Fruit fly (Drosophila melanogaster) whole organism, pupa: ENCODE data around the gene BicD.

Source experiments
- CG10348 ChIP-seq: fragments of 200-800 bp; sonication (Bioruptor generic); IDR thresholded peaks from 2 replicates; pipeline ENCODE4 v1.3.6; 2022; ENCODE audit warnings: missing biosample characterization, missing genetic modification characterization
- CG12605 ChIP-seq: fragments of 200-800 bp; sonication (Bioruptor generic); IDR thresholded peaks from 2 replicates; pipeline ENCODE4 v1.3.6; 2022; ENCODE audit warnings: missing biosample characterization, missing genetic modification characterization
- CG13204 ChIP-seq: fragments of 200-800 bp; sonication (Bioruptor generic); optimal IDR thresholded peaks from 2 replicates; lab custom pipeline; 2018; ENCODE audit warnings: missing biosample characterization, mild to moderate bottlenecking, missing genetic modification characterization, moderate library complexity
- CG14655 ChIP-seq: fragments of 200-800 bp; sonication (Bioruptor generic); optimal IDR thresholded peaks from 3 replicates; lab custom pipeline; 2017; ENCODE audit warnings: mild to moderate bottlenecking, missing biosample characterization, missing genetic modification reagents, missing genetic modification characterization
- CG15710 ChIP-seq: fragments of 200-800 bp; sonication (Bioruptor generic); optimal IDR thresholded peaks from 2 replicates; lab custom pipeline; 2018; ENCODE audit warnings: missing biosample characterization, mild to moderate bottlenecking, missing genetic modification characterization, moderate library complexity
- CG17806 ChIP-seq: fragments of 200-800 bp; sonication (Bioruptor generic); optimal IDR thresholded peaks from 2 replicates; lab custom pipeline; 2018; ENCODE audit warnings: missing biosample characterization, mild to moderate bottlenecking, missing genetic modification characterization, moderate library complexity
- CG32121 ChIP-seq: fragments of 200-800 bp; sonication (Bioruptor generic); IDR thresholded peaks from 2 replicates; pipeline ENCODE4 v1.3.6; 2022; ENCODE audit warnings: missing biosample characterization, missing genetic modification characterization
- CG34367 ChIP-seq: fragments of 200-800 bp; sonication (Bioruptor generic); optimal IDR thresholded peaks from 2 replicates; lab custom pipeline; 2018; ENCODE audit warnings: missing biosample characterization, mild to moderate bottlenecking, missing genetic modification characterization
- CG4496 ChIP-seq: fragments of 200-800 bp; sonication (Bioruptor generic); IDR thresholded peaks from 3 replicates; pipeline ENCODE4 v1.3.6; 2022; ENCODE audit warnings: missing biosample characterization, missing genetic modification characterization
- CG8159 ChIP-seq: fragments of 200-800 bp; sonication (Bioruptor generic); optimal IDR thresholded peaks from 3 replicates; lab custom pipeline; 2018; ENCODE audit warnings: missing biosample characterization, mild to moderate bottlenecking, missing genetic modification characterization, moderate library complexity
- CG8301 ChIP-seq: fragments of 200-800 bp; sonication (Bioruptor generic); optimal IDR thresholded peaks from 2 replicates; lab custom pipeline; 2018; ENCODE audit warnings: missing biosample characterization, mild to moderate bottlenecking, missing genetic modification characterization
- CG9948 ChIP-seq: fragments of 200-800 bp; sonication (Bioruptor generic); optimal IDR thresholded peaks from 2 replicates; lab custom pipeline; 2018; ENCODE audit warnings: missing biosample characterization, mild to moderate bottlenecking, missing genetic modification characterization, moderate library complexity
- D1 ChIP-seq: fragments of 200-800 bp; sonication (Bioruptor generic); optimal IDR thresholded peaks from 2 replicates; lab custom pipeline; 2018; ENCODE audit warnings: missing biosample characterization, mild to moderate bottlenecking, missing genetic modification characterization, moderate library complexity
- EcR ChIP-seq: fragments of 200-800 bp; sonication (Bioruptor generic); optimal IDR thresholded peaks from 3 replicates; lab custom pipeline; 2019; ENCODE audit warnings: missing biosample characterization, missing genetic modification characterization, mild to moderate bottlenecking, moderate library complexity, missing genetic modification reagents
- Ets98B ChIP-seq: fragments of 200-800 bp; sonication (Bioruptor generic); IDR thresholded peaks from 2 replicates; pipeline ENCODE4 v1.3.6; 2022; ENCODE audit warnings: missing biosample characterization, missing genetic modification characterization
- Pif1A ChIP-seq: fragments of 200-800 bp; sonication (Bioruptor generic); optimal IDR thresholded peaks from 3 replicates; lab custom pipeline; 2016; ENCODE audit warnings: missing biosample characterization, missing genetic modification characterization
- Pif1B ChIP-seq: fragments of 200-800 bp; sonication (Bioruptor generic); optimal IDR thresholded peaks from 3 replicates; lab custom pipeline; 2016; ENCODE audit warnings: missing biosample characterization, missing genetic modification characterization
- Snoo ChIP-seq: fragments of 200-800 bp; sonication (Bioruptor generic); optimal IDR thresholded peaks from 3 replicates; lab custom pipeline; 2017; ENCODE audit warnings: missing biosample characterization, mild to moderate bottlenecking, missing genetic modification characterization, inconsistent platforms
- fd96Ca ChIP-seq: fragments of 200-800 bp; sonication (Bioruptor generic); IDR thresholded peaks from 3 replicates; pipeline ENCODE4 v1.3.6; 2022; ENCODE audit warnings: missing biosample characterization, missing genetic modification characterization
- gl ChIP-seq: fragments of 200-800 bp; sonication (Bioruptor generic); optimal IDR thresholded peaks from 2 replicates; lab custom pipeline; 2018; ENCODE audit warnings: missing biosample characterization, mild to moderate bottlenecking, missing genetic modification characterization
- rn ChIP-seq: fragments of 200-800 bp; sonication (Bioruptor generic); IDR thresholded peaks from 2 replicates; pipeline ENCODE4 v1.3.6; 2022; ENCODE audit warnings: missing biosample characterization, missing genetic modification characterization

The BicD gene

dm6 chr2L:17412533-17412932 is 60.5 kb downstream of the BicD start, which contains the start of gene Rsph9:
Gene Rsph9, minus strand, starts transcription at chr2L:17412633.
- TF ChIP-seq D1 (tag; lab: Kevin White, UChicago): no peak
- TF ChIP-seq Pif1A (GFP tag; lab: Kevin White, UChicago): no peak
- TF ChIP-seq gl (tag; lab: Kevin White, UChicago): no peak
- TF ChIP-seq Snoo (tag; lab: Kevin White, UChicago): no peak
- no peak for TF ChIP-seq CG34367 (tag; lab: Kevin White, UChicago)
- TF ChIP-seq CG17806 (tag; lab: Kevin White, UChicago): no peak
- TF ChIP-seq CG9948 (tag; lab: Kevin White, UChicago): no peak
- TF ChIP-seq CG8301 (tag; lab: Kevin White, UChicago): no peak
- TF ChIP-seq CG14655 (GFP tag; lab: Kevin White, UChicago): no peak
- no peak for TF ChIP-seq CG32121 (GFP tag; lab: Robert Waterston, UW)
- TF ChIP-seq CG10348 (GFP tag; lab: Robert Waterston, UW): no peak
- no peak for TF ChIP-seq Ets98B (GFP tag; lab: Robert Waterston, UW)
- no peak for TF ChIP-seq CG4496 (GFP tag; lab: Robert Waterston, UW)
- no peak for TF ChIP-seq CG15710
- TF ChIP-seq CG13204 (GFP tag; lab: Kevin White, UChicago): no peak
- no peak for TF ChIP-seq CG8159
- TF ChIP-seq CG12605 (GFP tag; lab: Robert Waterston, UW): no peak
- TF ChIP-seq fd96Ca (GFP tag; lab: Robert Waterston, UW): no peak
- TF ChIP-seq EcR (GFP tag; lab: Kevin White, UChicago): no peak
- TF ChIP-seq, all 21 proteins: peak for 0

dm6 chr2L:17410358-17410757 is 62.7 kb downstream of the BicD start, which contains the start of the genes Polr2J and CG15141:
Gene Polr2J, minus strand, starts transcription at chr2L:17410406.
Gene CG15141, plus strand, starts transcription at chr2L:17410641.
- TF ChIP-seq CG10348 (GFP tag; lab: Robert Waterston, UW): 0 out of 2 replicates have a peak, but pooled peaks have one; percentile 32
- peak; percentile 72 for TF ChIP-seq CG17806 (tag; lab: Kevin White, UChicago)
- TF ChIP-seq CG15710: peak; percentile 77
- TF ChIP-seq Ets98B (GFP tag; lab: Robert Waterston, UW): no peak; the same call in 1 of the 2 replicates
- peak; percentile 59 for TF ChIP-seq Pif1B (GFP tag; lab: Kevin White, UChicago)
- no peak for TF ChIP-seq Snoo (tag; lab: Kevin White, UChicago)
- TF ChIP-seq CG8301 (tag; lab: Kevin White, UChicago): no peak
- TF ChIP-seq EcR (GFP tag; lab: Kevin White, UChicago): no peak
- TF ChIP-seq CG14655 (GFP tag; lab: Kevin White, UChicago): no peak
- peak; percentile 33 for TF ChIP-seq D1 (tag; lab: Kevin White, UChicago)
- peak; percentile 72 for TF ChIP-seq CG9948 (tag; lab: Kevin White, UChicago)
- TF ChIP-seq CG34367 (tag; lab: Kevin White, UChicago): peak; percentile 59
- no peak for TF ChIP-seq CG12605 (GFP tag; lab: Robert Waterston, UW)
- TF ChIP-seq CG8159: peak; percentile 69
- TF ChIP-seq Pif1A (GFP tag; lab: Kevin White, UChicago): no peak
- TF ChIP-seq gl (tag; lab: Kevin White, UChicago): no peak
- peak; percentile 76 for TF ChIP-seq CG32121 (GFP tag; lab: Robert Waterston, UW)
- TF ChIP-seq CG13204 (GFP tag; lab: Kevin White, UChicago): no peak
- TF ChIP-seq fd96Ca (GFP tag; lab: Robert Waterston, UW): peak; percentile 61; the same call in 2 of the 3 replicates
- peak; percentile 73 for TF ChIP-seq CG4496 (GFP tag; lab: Robert Waterston, UW)
- TF ChIP-seq rn (GFP tag; lab: Robert Waterston, UW): peak; percentile 66
- TF ChIP-seq, all 21 proteins: peak for 12
